Worm (Caenorhabditis elegans): ENCODE data around the gene W08F4.5.

- TF ChIP-seq sox-4 (tag; optimal IDR thresholded peaks at IDR 0.05): no peak
- no peak for TF ChIP-seq F13H6.1 (tag; optimal IDR thresholded peaks at IDR 0.05)
- TF ChIP-seq dmd-4 (tag; optimal IDR thresholded peaks at IDR 0.05; ENCODE audit: borderline replicate concordance): no peak
- TF ChIP-seq fax-1 (tag; optimal IDR thresholded peaks at IDR 0.05): no peak
- no peak for TF ChIP-seq pqm-1 (tag; optimal IDR thresholded peaks at IDR 0.05)
- no peak for TF ChIP-seq ets-4 (tag; optimal IDR thresholded peaks at IDR 0.05)
These were observed 32.6 kb upstream of the W08F4.5 start for ce11 chrII:601305-601704.
